Fruit fly (Drosophila melanogaster) whole organism, adult: ENCODE results near the gene CG34183.

Source experiments
- CG1620 ChIP-seq: fragments of 200-800 bp; sonication (Bioruptor generic); optimal IDR thresholded peaks from 2 replicates; lab custom pipeline; 2016; ENCODE audit warnings: missing biosample characterization, missing genetic modification characterization
- Crg-1 ChIP-seq: fragments of 200-800 bp; sonication (Bioruptor generic); optimal IDR thresholded peaks from 2 replicates; lab custom pipeline; 2016; ENCODE audit warnings: missing biosample characterization, missing genetic modification characterization
- bab1 ChIP-seq: fragments of 200-800 bp; sonication (Bioruptor generic); optimal IDR thresholded peaks from 3 replicates; lab custom pipeline; 2019; ENCODE audit warnings: missing biosample characterization, mild to moderate bottlenecking, missing genetic modification characterization, moderate library complexity

- no peak for TF ChIP-seq bab1 (GFP tag; lab: Kevin White, UChicago)
- no peak for TF ChIP-seq CG1620 (GFP tag; lab: Kevin White, UChicago)
- no peak for TF ChIP-seq Crg-1 (GFP tag; lab: Kevin White, UChicago)
Measured at dm6 chr2L:9930280-9930679, 39.7 kb upstream of the CG34183 start, which contains the start of gene CG42367.
